Fruit fly (Drosophila melanogaster): ENCODE data around the gene CG10096.

Gene CG10096

dm6 chr3R:12350497-12350896, 45.3 kb downstream of the CG10096 start, which contains the start of gene CG10038 (continued):
- TF ChIP-seq Sry-β (GFP tag; optimal IDR thresholded peaks at IDR 0.05) (peak; percentile 59), Antp (GFP tag; optimal IDR thresholded peaks at IDR 0.05) (peak; percentile 29), CG13424 (tag; optimal IDR thresholded peaks at IDR 0.05) (peak; percentile 41), Deaf1 (tag; optimal IDR thresholded peaks at IDR 0.05) (no peak), gsb (GFP tag; IDR thresholded peaks at IDR 0.05) (no peak), CG15514 (GFP tag; optimal IDR thresholded peaks at IDR 0.05) (peak; percentile 79), CG12155 (GFP tag; optimal IDR thresholded peaks at IDR 0.05) (peak; percentile 12), Gug (GFP tag; IDR thresholded peaks at IDR 0.05) (peak; percentile 62; the same call in 2 of the 4 replicates), nmo (GFP tag; optimal IDR thresholded peaks at IDR 0.05) (peak; percentile 69), CG9817 (tag; optimal IDR thresholded peaks at IDR 0.05) (peak; percentile 30), CG5245 (GFP tag; optimal IDR thresholded peaks at IDR 0.05) (peak; percentile 10), CG3726 (GFP tag; IDR thresholded peaks at IDR 0.05) (no peak), sqz (GFP tag; optimal IDR thresholded peaks at IDR 0.05) (peak; percentile 28), CG10654 (GFP tag; optimal IDR thresholded peaks at IDR 0.05) (peak; percentile 3), Chrac-16 (GFP tag; optimal IDR thresholded peaks at IDR 0.05) (peak; percentile 16), ems (GFP tag; optimal IDR thresholded peaks at IDR 0.05) (no peak), CG2120 (GFP tag; optimal IDR thresholded peaks at IDR 0.05) (peak; percentile 57), CG8359 (GFP tag; optimal IDR thresholded peaks at IDR 0.05; ENCODE audit: borderline replicate concordance) (no peak), GATAe (GFP tag; conservative IDR thresholded peaks at IDR 0.05) (no peak), Fer3 (tag; optimal IDR thresholded peaks at IDR 0.05) (peak; percentile 11), CG42726 (GFP tag; IDR thresholded peaks at IDR 0.05; ENCODE audit: partially characterized antibody) (peak; percentile 97), lilli (GFP tag; optimal IDR thresholded peaks at IDR 0.05) (peak; percentile 59), slbo (GFP tag; IDR thresholded peaks at IDR 0.05) (peak; percentile 67; the same call in 1 of the 2 replicates), bsh (GFP tag; optimal IDR thresholded peaks at IDR 0.05) (peak in 1 of 2 experiments; percentile 31), CG4360 (GFP tag; IDR thresholded peaks at IDR 0.05) (0 out of 2 replicates have a peak, but pooled peaks have one; percentile 26), fru (optimal IDR thresholded peaks at IDR 0.05) (no peak), H15 (GFP tag; IDR thresholded peaks at IDR 0.05) (peak; percentile 42; the same call in 1 of the 3 replicates), Ptx1 (GFP tag; IDR thresholded peaks at IDR 0.05) (peak; percentile 46), chif (GFP tag; optimal IDR thresholded peaks at IDR 0.05) (peak in 1 of 2 experiments; percentile 15), HLH4C (GFP tag; IDR thresholded peaks at IDR 0.05; ENCODE audit: partially characterized antibody) (peak; percentile 91), Meics (GFP tag; optimal IDR thresholded peaks at IDR 0.05) (peak; percentile 35), prd (optimal IDR thresholded peaks at IDR 0.05) (no peak), prd (GFP tag; IDR thresholded peaks at IDR 0.05) (no peak; the same call in 2 of the 3 replicates), CG17829 (tag; optimal IDR thresholded peaks at IDR 0.05) (peak; percentile 60), lbe (GFP tag; optimal IDR thresholded peaks at IDR 0.05) (peak; percentile 37), CG2712 (tag; optimal IDR thresholded peaks at IDR 0.05) (peak; percentile 61), luna (GFP tag; optimal IDR thresholded peaks at IDR 0.05) (no peak), lov (optimal IDR thresholded peaks at IDR 0.05) (no peak), lov (GFP tag; IDR thresholded peaks at IDR 0.05) (no peak), CG10979 (tag; optimal IDR thresholded peaks at IDR 0.05) (peak; percentile 21), CG6272 (GFP tag; IDR thresholded peaks at IDR 0.05) (peak; percentile 68), Dref (GFP tag; IDR thresholded peaks at IDR 0.05) (peak; percentile 88), Dll (GFP tag; IDR thresholded peaks at IDR 0.05; ENCODE audit: partially characterized antibody) (peak; percentile 93), tx (GFP tag; optimal IDR thresholded peaks at IDR 0.05) (no peak), CG11456 (GFP tag; IDR thresholded peaks at IDR 0.05) (peak; percentile 72), klu (GFP tag; IDR thresholded peaks at IDR 0.05) (no peak), Side (GFP tag; optimal IDR thresholded peaks at IDR 0.05) (peak; percentile 15), hbn (GFP tag; IDR thresholded peaks at IDR 0.05; ENCODE audit: partially characterized antibody) (peak; percentile 90), Ets97D (GFP tag; optimal IDR thresholded peaks at IDR 0.05) (peak; percentile 60), mam (GFP tag; optimal IDR thresholded peaks at IDR 0.05) (peak; percentile 45), sna (GFP tag; IDR thresholded peaks at IDR 0.05; ENCODE audit: partially characterized antibody) (peak; percentile 89)
